Fruit fly (Drosophila melanogaster) whole organism, embryonic: ENCODE results near the gene CG14561.

Experiments
- Antp ChIP-seq: fragments of 200-800 bp; sonication (Bioruptor generic); optimal IDR thresholded peaks from 3 replicates; lab custom pipeline; 2016; ENCODE audit warnings: missing biosample characterization, missing genetic modification characterization
- B-H1 ChIP-seq: fragments of 200-800 bp; sonication (Bioruptor generic); IDR thresholded peaks from 3 replicates; pipeline ENCODE4 v1.3.6; 2022; ENCODE audit warnings: missing biosample characterization, missing genetic modification characterization
- CG10321 ChIP-seq: fragments of 200-800 bp; sonication (Bioruptor generic); IDR thresholded peaks from 2 replicates; pipeline ENCODE4 v1.3.6; 2022; ENCODE audit warnings: missing biosample characterization, missing genetic modification characterization
- CG11093 ChIP-seq: fragments of 200-800 bp; sonication (Bioruptor generic); IDR thresholded peaks from 3 replicates; pipeline ENCODE4 v1.3.6; 2022; ENCODE audit warnings: missing biosample characterization, missing genetic modification characterization
- CG12942 ChIP-seq: fragments of 200-800 bp; sonication (Bioruptor generic); optimal IDR thresholded peaks from 3 replicates; lab custom pipeline; 2016; ENCODE audit warnings: missing biosample characterization, missing genetic modification characterization
- CG13424 ChIP-seq: fragments of 200-800 bp; sonication (Bioruptor generic); optimal IDR thresholded peaks from 2 replicates; lab custom pipeline; 2019; ENCODE audit warnings: missing biosample characterization, mild to moderate bottlenecking, missing genetic modification characterization, moderate library complexity
- CG13894 ChIP-seq: fragments of 200-800 bp; sonication (Bioruptor generic); optimal IDR thresholded peaks from 3 replicates; lab custom pipeline; 2018; ENCODE audit warnings: missing biosample characterization, mild to moderate bottlenecking, missing genetic modification characterization, moderate library complexity
- CG14014 ChIP-seq: fragments of 200-800 bp; sonication (Bioruptor generic); IDR thresholded peaks from 2 replicates; pipeline ENCODE4 v1.3.6; 2022; ENCODE audit warnings: missing biosample characterization, missing genetic modification characterization
- CG15073 ChIP-seq: fragments of 200-800 bp; sonication (Bioruptor generic); optimal IDR thresholded peaks from 2 replicates; lab custom pipeline; 2016; ENCODE audit warnings: missing biosample characterization, missing genetic modification characterization
- CG1647 ChIP-seq: fragments of 200-800 bp; sonication (Bioruptor generic); optimal IDR thresholded peaks from 3 replicates; lab custom pipeline; 2016; ENCODE audit warnings: missing biosample characterization, missing genetic modification characterization
- CG17186 ChIP-seq: fragments of 200-800 bp; sonication (Bioruptor generic); optimal IDR thresholded peaks from 3 replicates; lab custom pipeline; 2017; ENCODE audit warnings: missing biosample characterization, missing genetic modification reagents, missing genetic modification characterization
- CG17802 ChIP-seq: fragments of 200-800 bp; sonication (Bioruptor generic); optimal IDR thresholded peaks from 2 replicates; lab custom pipeline; 2018; ENCODE audit warnings: missing biosample characterization, mild to moderate bottlenecking, missing genetic modification characterization, moderate library complexity
- CG18599 ChIP-seq: fragments of 200-800 bp; sonication (Bioruptor generic); optimal IDR thresholded peaks from 3 replicates; lab custom pipeline; 2017; ENCODE audit warnings: missing biosample characterization, missing genetic modification characterization, mild to moderate bottlenecking, moderate library complexity, missing genetic modification reagents
- CG3065 ChIP-seq: fragments of 200-800 bp; sonication (Bioruptor generic); optimal IDR thresholded peaks from 2 replicates; lab custom pipeline; 2016; ENCODE audit warnings: missing biosample characterization, missing genetic modification characterization
- CG4328 ChIP-seq: fragments of 200-800 bp; sonication (Bioruptor generic); optimal IDR thresholded peaks from 3 replicates; lab custom pipeline; 2017; ENCODE audit warnings: missing biosample characterization, missing genetic modification reagents, missing genetic modification characterization
- CG4404 ChIP-seq: fragments of 200-800 bp; sonication (Bioruptor generic); IDR thresholded peaks from 2 replicates; pipeline ENCODE4 v1.3.6; 2022; ENCODE audit warnings: missing biosample characterization, missing genetic modification characterization
- CG8281 ChIP-seq: fragments of 200-800 bp; sonication (Bioruptor generic); optimal IDR thresholded peaks from 2 replicates; lab custom pipeline; 2018; ENCODE audit warnings: missing biosample characterization, mild to moderate bottlenecking, missing genetic modification characterization, moderate library complexity
- CG8359 ChIP-seq: fragments of 200-800 bp; sonication (Bioruptor generic); optimal IDR thresholded peaks from 2 replicates; lab custom pipeline; 2017; ENCODE audit warnings: missing biosample characterization, mild to moderate bottlenecking, missing genetic modification characterization, borderline replicate concordance
- CG8924 ChIP-seq: fragments of 200-800 bp; optimal IDR thresholded peaks from 3 replicates; lab custom pipeline; 2019; ENCODE audit warnings: missing biosample characterization, mild to moderate bottlenecking, missing genetic modification characterization, moderate library complexity
- CkIIα-i1 ChIP-seq: fragments of 200-800 bp; sonication (Bioruptor generic); IDR thresholded peaks from 2 replicates; pipeline ENCODE4 v1.3.6; 2022; ENCODE audit warnings: missing biosample characterization, missing genetic modification characterization
- D19B ChIP-seq: fragments of 200-800 bp; sonication (Bioruptor generic); optimal IDR thresholded peaks from 2 replicates; lab custom pipeline; 2017; ENCODE audit warnings: missing biosample characterization, mild to moderate bottlenecking, missing genetic modification characterization
- ERR ChIP-seq: fragments of 200-800 bp; sonication (Bioruptor generic); optimal IDR thresholded peaks from 2 replicates; lab custom pipeline; 2016; ENCODE audit warnings: missing biosample characterization, missing genetic modification characterization
- Fer1 ChIP-seq: fragments of 200-800 bp; sonication (Bioruptor generic); optimal IDR thresholded peaks from 2 replicates; lab custom pipeline; 2017; ENCODE audit warnings: missing biosample characterization, mild to moderate bottlenecking, missing genetic modification characterization
- Fer3 ChIP-seq: fragments of 200-800 bp; sonication (Bioruptor generic); optimal IDR thresholded peaks from 2 replicates; lab custom pipeline; 2018; ENCODE audit warnings: missing biosample characterization, mild to moderate bottlenecking, missing genetic modification characterization, moderate library complexity
- HLH3B ChIP-seq: fragments of 200-800 bp; sonication (Bioruptor generic); IDR thresholded peaks from 2 replicates; pipeline ENCODE4 v1.3.6; 2022; ENCODE audit warnings: missing biosample characterization, missing genetic modification characterization
- Hmx ChIP-seq: fragments of 200-800 bp; sonication (Bioruptor generic); optimal IDR thresholded peaks from 2 replicates; lab custom pipeline; 2016; ENCODE audit warnings: missing biosample characterization, missing genetic modification characterization
- Jarid2 ChIP-seq: fragments of 200-800 bp; sonication (Bioruptor generic); optimal IDR thresholded peaks from 3 replicates; lab custom pipeline; 2017; ENCODE audit warnings: mild to moderate bottlenecking, missing biosample characterization, missing genetic modification reagents, missing genetic modification characterization
- Max ChIP-seq: fragments of 200-800 bp; sonication (Bioruptor generic); optimal IDR thresholded peaks from 2 replicates; lab custom pipeline; 2016; ENCODE audit warnings: missing biosample characterization, mild to moderate bottlenecking, missing genetic modification characterization
- Ptx1 ChIP-seq: fragments of 200-800 bp; sonication (Bioruptor generic); IDR thresholded peaks from 2 replicates; pipeline ENCODE4 v1.3.6; 2022; ENCODE audit warnings: missing biosample characterization, missing genetic modification characterization
- Spps ChIP-seq: fragments of 200-800 bp; sonication (Bioruptor generic); optimal IDR thresholded peaks from 2 replicates; lab custom pipeline; 2018; ENCODE audit warnings: missing biosample characterization, mild to moderate bottlenecking, missing genetic modification characterization
- Tbp ChIP-seq: fragments of >200 bp; optimal IDR thresholded peaks from 2 replicates; lab custom pipeline; 2018; ENCODE audit warnings: missing biosample characterization, missing genetic modification characterization
- ac ChIP-seq: fragments of 200-800 bp; sonication (Bioruptor generic); optimal IDR thresholded peaks from 3 replicates; lab custom pipeline; 2017; ENCODE audit warnings: missing biosample characterization, mild to moderate bottlenecking, missing genetic modification characterization
- ap ChIP-seq: fragments of 200-800 bp; sonication (Bioruptor generic); IDR thresholded peaks from 2 replicates; pipeline ENCODE4 v1.3.6; 2022; ENCODE audit warnings: missing biosample characterization, missing genetic modification characterization
- bcd ChIP-seq: fragments of 200-800 bp; sonication (Bioruptor generic); optimal IDR thresholded peaks from 2 replicates; lab custom pipeline; 2017; ENCODE audit warnings: missing biosample characterization, mild to moderate bottlenecking, missing genetic modification characterization
- cad ChIP-seq: fragments of >200 bp; optimal IDR thresholded peaks from 2 replicates; lab custom pipeline; 2017; ENCODE audit warnings: missing biosample characterization, missing genetic modification characterization
- chif ChIP-seq, 2 experiments: fragments of 200-800 bp; sonication (Bioruptor generic); optimal IDR thresholded peaks; 3 replicates each; lab custom pipeline; 2016; ENCODE audit warnings: missing biosample characterization in 2 of 2, missing genetic modification characterization in 2 of 2
- croc ChIP-seq: fragments of 200-800 bp; sonication (Bioruptor generic); conservative IDR thresholded peaks from 3 replicates; pipeline ENCODE4 v1.3.6; 2022; ENCODE audit warnings: missing biosample characterization, missing genetic modification characterization
- dan ChIP-seq: fragments of 200-800 bp; sonication (Bioruptor generic); IDR thresholded peaks from 2 replicates; pipeline ENCODE4 v1.3.6; 2022; ENCODE audit warnings: missing biosample characterization, missing genetic modification characterization
- dimm ChIP-seq: fragments of 200-800 bp; sonication (Bioruptor generic); IDR thresholded peaks from 2 replicates; pipeline ENCODE4 v1.3.6; 2022; ENCODE audit warnings: missing biosample characterization, missing genetic modification characterization
- en ChIP-seq: fragments of 200-800 bp; sonication (Bioruptor generic); optimal IDR thresholded peaks from 2 replicates; lab custom pipeline; 2016; ENCODE audit warnings: missing biosample characterization, missing genetic modification characterization
- grn ChIP-seq: fragments of 200-800 bp; sonication (Bioruptor generic); optimal IDR thresholded peaks from 3 replicates; lab custom pipeline; 2017; ENCODE audit warnings: missing biosample characterization, missing genetic modification characterization
- hb ChIP-seq: fragments of 200-800 bp; sonication (Bioruptor generic); IDR thresholded peaks from 3 replicates; pipeline ENCODE4 v1.3.6; 2022; ENCODE audit warnings: missing biosample characterization, missing genetic modification characterization; ENCODE audit not compliant: partially characterized antibody
- her ChIP-seq: fragments of 200-800 bp; sonication (Bioruptor generic); optimal IDR thresholded peaks from 2 replicates; lab custom pipeline; 2016; ENCODE audit warnings: missing biosample characterization, missing genetic modification characterization
- ind ChIP-seq: fragments of 200-800 bp; sonication (Bioruptor generic); optimal IDR thresholded peaks from 3 replicates; lab custom pipeline; 2016; ENCODE audit warnings: missing biosample characterization, missing genetic modification characterization
- nmo ChIP-seq: fragments of 200-800 bp; sonication (Bioruptor generic); optimal IDR thresholded peaks from 2 replicates; lab custom pipeline; 2018; ENCODE audit warnings: missing biosample characterization, mild to moderate bottlenecking, missing genetic modification characterization, moderate library complexity
- peb ChIP-seq: fragments of 200-800 bp; sonication (Bioruptor generic); IDR thresholded peaks from 2 replicates; pipeline ENCODE4 v1.3.6; 2022; ENCODE audit warnings: missing biosample characterization, missing genetic modification characterization
- sima ChIP-seq: fragments of 200-800 bp; sonication (Bioruptor generic); optimal IDR thresholded peaks from 2 replicates; lab custom pipeline; 2016; ENCODE audit warnings: missing biosample characterization, missing genetic modification characterization
- ssp ChIP-seq: fragments of 200-800 bp; sonication (Bioruptor generic); IDR thresholded peaks from 2 replicates; pipeline ENCODE4 v1.3.6; 2022; ENCODE audit warnings: missing biosample characterization, missing genetic modification characterization
- vvl ChIP-seq: fragments of 200-800 bp; sonication (Bioruptor generic); IDR thresholded peaks from 2 replicates; pipeline ENCODE4 v1.3.6; 2022; ENCODE audit warnings: missing biosample characterization, missing genetic modification characterization
- zfh2 ChIP-seq: fragments of 200-800 bp; sonication (Bioruptor generic); optimal IDR thresholded peaks from 2 replicates; lab custom pipeline; 2016; ENCODE audit warnings: missing biosample characterization, missing genetic modification characterization

Gene CG14561

DNA sequence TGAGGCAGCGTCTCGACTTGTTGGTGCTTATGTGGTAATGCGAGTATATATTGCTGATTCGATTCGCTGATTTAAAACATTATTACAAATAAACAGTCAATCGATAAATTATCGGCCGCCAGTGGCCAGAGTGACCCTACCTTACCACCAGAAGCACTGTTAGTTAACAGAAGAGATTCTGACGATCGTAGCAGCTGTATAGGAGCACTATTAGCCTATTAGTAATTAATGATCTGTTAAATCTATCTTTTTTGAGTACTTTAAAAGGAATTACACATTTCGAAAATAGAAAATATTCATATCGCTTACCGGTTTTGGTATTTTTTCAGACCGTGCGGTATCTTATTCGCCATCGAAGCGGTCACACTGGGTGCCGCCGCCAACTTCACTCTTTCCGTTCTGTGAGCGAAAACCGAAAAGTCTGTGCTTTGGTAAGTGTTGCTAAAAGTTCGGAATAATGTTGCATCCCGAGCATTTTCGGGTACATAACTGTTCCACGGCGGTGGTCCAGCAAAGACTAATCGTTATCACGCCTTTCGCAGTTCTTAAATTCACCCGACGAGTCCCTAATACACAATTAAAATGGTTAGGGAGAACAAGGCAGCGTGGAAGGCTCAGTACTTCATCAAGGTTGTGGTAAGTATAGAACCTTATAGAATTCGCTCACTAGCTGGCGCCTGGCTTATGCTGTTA lies 10.1 kb downstream of the CG14561 start, which contains the start of the genes CG7130 and RpLP0 (continued):
- TF ChIP-seq croc (peak; percentile 72), HLH3B (peak; percentile 79), Fer1 (peak; percentile 96), Max (GFP tag; lab: Kevin White, UChicago) (peak; percentile 90), cad (GFP tag; lab: Kevin White, UChicago) (no peak), ap (peak; percentile 87), CG11093 (GFP tag; lab: Robert Waterston, UW) (no peak), hb (GFP tag; lab: Robert Waterston, UW) (no peak), CG1647 (GFP tag; lab: Kevin White, UChicago) (peak; percentile 85), bcd (GFP tag; lab: Kevin White, UChicago) (peak; percentile 96), CG3065 (GFP tag; lab: Kevin White, UChicago) (peak; percentile 90), CG17186 (GFP tag; lab: Kevin White, UChicago) (peak; percentile 87), CG13894 (peak; percentile 77), ssp (peak; percentile 77), en (GFP tag; lab: Kevin White, UChicago) (peak; percentile 86), CG18599 (GFP tag; lab: Kevin White, UChicago) (peak; percentile 93), ERR (peak; percentile 81), Fer3 (tag; lab: Kevin White, UChicago) (peak; percentile 93), D19B (GFP tag; lab: Kevin White, UChicago) (peak; percentile 81), CG10321 (GFP tag; lab: Robert Waterston, UW) (peak; percentile 40; the same call in 1 of the 2 replicates), CG12942 (peak; percentile 78), Tbp (GFP tag; lab: Kevin White, UChicago) (peak; percentile 28), ind (peak; percentile 75), dimm (GFP tag; lab: Robert Waterston, UW) (0 out of 2 replicates have a peak, but pooled peaks have one; percentile 23), B-H1 (GFP tag; lab: Robert Waterston, UW) (peak; percentile 65; the same call in 1 of the 3 replicates), CG8924 (peak; percentile 83), peb (GFP tag; lab: Robert Waterston, UW) (peak; percentile 51; the same call in 1 of the 2 replicates), CG4328 (GFP tag; lab: Kevin White, UChicago) (peak; percentile 92), Antp (peak; percentile 81), Ptx1 (GFP tag; lab: Robert Waterston, UW) (peak; percentile 82), ac (GFP tag; lab: Kevin White, UChicago) (peak; percentile 87), CkIIα-i1 (GFP tag; lab: Robert Waterston, UW) (no peak), vvl (GFP tag; lab: Robert Waterston, UW) (peak; percentile 93), CG13424 (tag; lab: Kevin White, UChicago) (peak; percentile 80), CG8359 (GFP tag; lab: Kevin White, UChicago) (peak; percentile 91), CG15073 (GFP tag; lab: Kevin White, UChicago) (no peak), dan (GFP tag; lab: Robert Waterston, UW) (no peak), nmo (GFP tag; lab: Kevin White, UChicago) (peak; percentile 89), CG4404 (0 out of 2 replicates have a peak, but pooled peaks have one; percentile 26), CG17802 (tag; lab: Kevin White, UChicago) (peak; percentile 86), Hmx (no peak), CG14014 (peak; percentile 80), grn (GFP tag; lab: Kevin White, UChicago) (peak; percentile 87), Jarid2 (GFP tag; lab: Kevin White, UChicago) (peak; percentile 84), zfh2 (GFP tag; lab: Kevin White, UChicago) (peak; percentile 86), chif (GFP tag; optimal IDR thresholded peaks at IDR 0.05; lab: Kevin White, UChicago) (peak; percentile 76 to 91), Spps (peak; percentile 85), her (GFP tag; lab: Kevin White, UChicago) (peak; percentile 89), CG8281 (tag; lab: Kevin White, UChicago) (peak; percentile 75), sima (GFP tag; lab: Kevin White, UChicago) (peak; percentile 87)
